Fruit fly (Drosophila melanogaster): ENCODE measurements around the gene Ipk2.

Gene Ipk2

DNA sequence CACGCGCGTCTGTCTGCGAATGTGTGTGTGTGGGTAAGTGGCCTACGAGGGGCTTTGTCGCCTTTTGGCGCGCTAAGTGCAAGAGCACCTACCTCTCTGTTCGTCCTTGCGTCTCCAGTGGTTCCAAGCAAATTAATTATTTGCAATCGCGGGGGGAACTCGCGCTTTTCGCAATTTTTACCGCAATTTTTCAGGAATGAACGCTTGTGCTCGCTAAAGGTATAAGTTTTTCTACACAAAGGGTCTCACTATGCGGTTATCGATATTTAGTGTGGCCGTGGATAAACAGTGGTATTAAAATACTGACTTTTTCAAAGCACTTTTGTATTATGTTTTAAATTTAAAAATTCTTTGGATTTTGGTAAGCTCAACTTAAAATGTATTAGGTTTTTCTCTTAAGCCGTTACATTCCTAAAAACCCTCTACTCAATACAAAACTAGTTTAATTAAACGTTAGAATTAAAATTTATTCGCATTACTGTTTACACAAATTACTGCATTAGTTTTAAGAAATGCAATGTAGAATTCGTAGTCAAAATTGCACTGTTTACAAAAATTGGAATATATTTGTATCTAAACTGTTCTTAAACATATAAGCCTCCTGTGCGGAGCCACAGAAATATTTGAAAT is 31.6 kb downstream of the Ipk2 start, which contains the start of gene lwr:
Gene lwr (minus strand): TSS at position 243 of the 630 bp plus-strand sequence.
- TF ChIP-seq CG7045 (GFP tag; optimal IDR thresholded peaks at IDR 0.05): no peak
- TF ChIP-seq CG1620 (GFP tag; optimal IDR thresholded peaks at IDR 0.05): no peak
- no peak for TF ChIP-seq ovo (GFP tag; optimal IDR thresholded peaks at IDR 0.05)
- TF ChIP-seq Clk (GFP tag; optimal IDR thresholded peaks at IDR 0.05): no peak
- peak; percentile 31 for TF ChIP-seq pad (GFP tag; optimal IDR thresholded peaks at IDR 0.05)
- no peak for TF ChIP-seq CG14711 (tag; optimal IDR thresholded peaks at IDR 0.05)
- no peak for TF ChIP-seq CG33017 (tag; optimal IDR thresholded peaks at IDR 0.05)
- TF ChIP-seq tj (GFP tag; optimal IDR thresholded peaks at IDR 0.05): no peak
- TF ChIP-seq Hr96 (GFP tag; optimal IDR thresholded peaks at IDR 0.05): no peak
- no peak for TF ChIP-seq CG7101 (tag; optimal IDR thresholded peaks at IDR 0.05)
- no peak for TF ChIP-seq toe (GFP tag; optimal IDR thresholded peaks at IDR 0.05)
- TF ChIP-seq cnc (optimal IDR thresholded peaks at IDR 0.05): no peak
- TF ChIP-seq CG5204 (GFP tag; optimal IDR thresholded peaks at IDR 0.05): no peak
- TF ChIP-seq kay (GFP tag; ENCODE audit: borderline replicate concordance): no peak
- peak; percentile 22 for TF ChIP-seq Crg-1 (GFP tag; optimal IDR thresholded peaks at IDR 0.05)
- TF ChIP-seq cic (GFP tag; optimal IDR thresholded peaks at IDR 0.05): no peak
- peak; percentile 33 for TF ChIP-seq bab1 (GFP tag; optimal IDR thresholded peaks at IDR 0.05)
- TF ChIP-seq Mnt (GFP tag; optimal IDR thresholded peaks at IDR 0.05): peak; percentile 34
- TF ChIP-seq CG12768 (GFP tag; optimal IDR thresholded peaks at IDR 0.05): no peak
- TF ChIP-seq CG11617 (GFP tag; optimal IDR thresholded peaks at IDR 0.05): no peak

dm6 chr2L:540572-541210 is 33.4 kb downstream of the Ipk2 start:
- TF ChIP-seq CG7101 (tag; optimal IDR thresholded peaks at IDR 0.05) (no peak), ovo (GFP tag; optimal IDR thresholded peaks at IDR 0.05) (peak; percentile 97), toe (GFP tag; optimal IDR thresholded peaks at IDR 0.05) (no peak), tj (GFP tag; optimal IDR thresholded peaks at IDR 0.05) (peak; percentile 79), Mnt (GFP tag; optimal IDR thresholded peaks at IDR 0.05) (peak; percentile 27), Clk (GFP tag; optimal IDR thresholded peaks at IDR 0.05) (no peak), CG12768 (GFP tag; optimal IDR thresholded peaks at IDR 0.05) (no peak), cnc (optimal IDR thresholded peaks at IDR 0.05) (no peak), bab1 (GFP tag; optimal IDR thresholded peaks at IDR 0.05) (peak; percentile 69)

DNA sequence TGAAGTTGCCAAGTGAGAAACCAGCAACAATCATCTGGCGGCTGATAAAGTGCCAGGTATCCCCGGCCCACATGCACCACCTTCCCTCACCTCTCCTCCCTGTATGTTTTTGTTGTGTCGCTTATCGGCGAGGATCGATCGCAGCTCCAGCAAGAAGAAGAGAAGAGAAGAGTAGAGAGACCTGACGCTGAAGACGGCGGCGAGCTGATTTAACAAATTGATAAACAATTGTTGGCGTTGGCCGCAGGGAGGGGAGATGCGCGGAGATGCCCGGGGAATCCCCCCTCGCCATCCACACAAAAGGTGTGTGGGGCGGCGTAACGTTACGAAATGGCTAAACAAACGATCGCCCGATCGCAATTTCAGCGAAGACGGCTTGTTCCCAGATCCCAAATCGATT is 40.3 kb downstream of the Ipk2 start:
- TF ChIP-seq Mnt (GFP tag; optimal IDR thresholded peaks at IDR 0.05): no peak
- TF ChIP-seq CG5204 (GFP tag; optimal IDR thresholded peaks at IDR 0.05): no peak
- TF ChIP-seq ovo (GFP tag; optimal IDR thresholded peaks at IDR 0.05): no peak
- TF ChIP-seq Clk (GFP tag; optimal IDR thresholded peaks at IDR 0.05): no peak
- no peak for TF ChIP-seq Crg-1 (GFP tag; optimal IDR thresholded peaks at IDR 0.05)
- TF ChIP-seq bab1 (GFP tag; optimal IDR thresholded peaks at IDR 0.05): no peak
- no peak for TF ChIP-seq CG14711 (tag; optimal IDR thresholded peaks at IDR 0.05)
- TF ChIP-seq tj (GFP tag; optimal IDR thresholded peaks at IDR 0.05): no peak
- TF ChIP-seq CG33017 (tag; optimal IDR thresholded peaks at IDR 0.05): no peak
- no peak for TF ChIP-seq CG11617 (GFP tag; optimal IDR thresholded peaks at IDR 0.05)
- no peak for TF ChIP-seq CG7045 (GFP tag; optimal IDR thresholded peaks at IDR 0.05)
- TF ChIP-seq kay (GFP tag; ENCODE audit: borderline replicate concordance): no peak
- TF ChIP-seq CG12768 (GFP tag; optimal IDR thresholded peaks at IDR 0.05): no peak
- no peak for TF ChIP-seq cnc (optimal IDR thresholded peaks at IDR 0.05)
- no peak for TF ChIP-seq CG7101 (tag; optimal IDR thresholded peaks at IDR 0.05)
- no peak for TF ChIP-seq toe (GFP tag; optimal IDR thresholded peaks at IDR 0.05)

DNA sequence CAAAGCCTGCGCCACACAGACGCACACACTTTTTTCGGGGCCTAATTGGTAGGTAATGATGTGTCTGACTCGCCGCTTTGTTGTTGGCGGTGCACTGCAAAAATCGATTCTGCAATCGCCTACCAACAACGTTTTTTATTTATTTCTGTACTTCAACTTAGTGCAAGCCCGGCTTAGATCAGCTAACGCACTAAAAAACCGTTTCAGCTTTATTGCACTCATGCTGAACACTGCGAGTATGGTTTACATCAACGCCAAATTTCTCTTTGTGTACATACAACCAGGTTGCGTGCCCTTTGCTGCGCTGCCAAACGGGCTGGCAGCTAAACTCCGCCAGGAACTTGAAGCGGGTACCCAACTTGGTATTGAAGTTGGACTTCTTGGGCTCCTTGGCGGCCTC is 43.8 kb downstream of the Ipk2 start:
- TF ChIP-seq bab1 (GFP tag; optimal IDR thresholded peaks at IDR 0.05): no peak
- no peak for TF ChIP-seq tj (GFP tag; optimal IDR thresholded peaks at IDR 0.05)

DNA sequence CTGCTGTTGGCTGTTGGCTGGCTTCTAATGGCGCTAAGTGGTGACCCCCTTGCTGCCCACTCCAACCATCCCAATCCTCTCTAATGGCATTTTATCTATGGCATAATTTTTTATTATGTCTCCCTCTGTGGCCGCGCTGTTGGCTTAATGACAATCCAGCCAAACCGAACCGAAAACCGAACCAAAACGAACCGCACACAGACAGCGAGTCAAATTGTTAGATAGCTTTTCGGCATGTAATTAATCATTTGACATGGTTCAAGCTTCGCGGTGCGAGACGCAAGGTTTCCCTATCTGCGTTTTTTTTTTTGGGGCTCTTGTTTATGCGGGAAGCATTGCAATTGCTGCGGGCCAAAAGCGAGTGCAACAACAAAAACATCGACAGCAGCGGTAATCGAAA is 46.4 kb downstream of the Ipk2 start:
- no peak for TF ChIP-seq CG1620 (GFP tag; optimal IDR thresholded peaks at IDR 0.05)
- no peak for TF ChIP-seq Clk (GFP tag; optimal IDR thresholded peaks at IDR 0.05)
- TF ChIP-seq CG11617 (GFP tag; optimal IDR thresholded peaks at IDR 0.05): no peak
- TF ChIP-seq ovo (GFP tag; optimal IDR thresholded peaks at IDR 0.05): no peak
- TF ChIP-seq Mnt (GFP tag; optimal IDR thresholded peaks at IDR 0.05): no peak
- TF ChIP-seq kay (GFP tag; ENCODE audit: borderline replicate concordance): no peak
- no peak for TF ChIP-seq pad (GFP tag; optimal IDR thresholded peaks at IDR 0.05)
- TF ChIP-seq CG5204 (GFP tag; optimal IDR thresholded peaks at IDR 0.05): no peak
- no peak for TF ChIP-seq CG14711 (tag; optimal IDR thresholded peaks at IDR 0.05)
- TF ChIP-seq Crg-1 (GFP tag; optimal IDR thresholded peaks at IDR 0.05): no peak
- TF ChIP-seq cic (GFP tag; optimal IDR thresholded peaks at IDR 0.05): no peak
- TF ChIP-seq Hr96 (GFP tag; optimal IDR thresholded peaks at IDR 0.05): no peak
- TF ChIP-seq cnc (optimal IDR thresholded peaks at IDR 0.05): no peak
- TF ChIP-seq CG12768 (GFP tag; optimal IDR thresholded peaks at IDR 0.05): no peak
- no peak for TF ChIP-seq tj (GFP tag; optimal IDR thresholded peaks at IDR 0.05)
- TF ChIP-seq CG33017 (tag; optimal IDR thresholded peaks at IDR 0.05): no peak
- TF ChIP-seq CG7101 (tag; optimal IDR thresholded peaks at IDR 0.05): no peak
- TF ChIP-seq toe (GFP tag; optimal IDR thresholded peaks at IDR 0.05): no peak

DNA sequence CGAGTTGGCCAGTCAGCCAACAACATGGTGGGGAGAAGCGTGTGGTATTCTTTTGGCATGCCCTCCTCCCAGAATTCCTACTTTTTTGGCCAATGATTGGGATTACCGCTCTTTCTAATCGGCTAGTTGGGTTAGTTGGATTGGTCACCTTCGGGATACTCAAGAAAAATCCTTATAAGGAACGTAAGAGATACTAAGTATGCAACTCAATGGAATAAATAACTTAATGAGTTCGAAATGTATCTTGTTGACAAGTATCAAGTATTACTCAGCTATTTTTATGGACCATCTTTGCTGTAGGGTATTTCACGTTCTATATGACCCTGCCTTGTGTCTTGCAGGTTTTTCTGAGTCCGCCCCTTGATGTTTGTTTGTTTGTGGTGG is 47.1 kb downstream of the Ipk2 start:
- TF ChIP-seq Clk (GFP tag; optimal IDR thresholded peaks at IDR 0.05) (no peak), CG1620 (GFP tag; optimal IDR thresholded peaks at IDR 0.05) (no peak), Hr96 (GFP tag; optimal IDR thresholded peaks at IDR 0.05) (no peak), bab1 (GFP tag; optimal IDR thresholded peaks at IDR 0.05) (no peak), Crg-1 (GFP tag; optimal IDR thresholded peaks at IDR 0.05) (no peak), CG7045 (GFP tag; optimal IDR thresholded peaks at IDR 0.05) (no peak), pad (GFP tag; optimal IDR thresholded peaks at IDR 0.05) (no peak), kay (GFP tag; ENCODE audit: borderline replicate concordance) (no peak), cic (GFP tag; optimal IDR thresholded peaks at IDR 0.05) (no peak)
